Fruit fly (Drosophila melanogaster) whole organism, embryonic: ENCODE measurements around the gene Erk7.

Experiments
- Ada2b ChIP-seq: fragments of 200-800 bp; sonication (Bioruptor generic); IDR thresholded peaks from 2 replicates; pipeline ENCODE4 v1.3.6; 2022; ENCODE audit warnings: missing biosample characterization, missing genetic modification characterization
- Asciz ChIP-seq: fragments of 200-800 bp; sonication (Bioruptor generic); optimal IDR thresholded peaks from 2 replicates; lab custom pipeline; 2017; ENCODE audit warnings: missing biosample characterization, mild to moderate bottlenecking, missing genetic modification characterization, missing genetic modification reagents
- Atf3 ChIP-seq: fragments of 200-800 bp; sonication (Bioruptor generic); optimal IDR thresholded peaks from 3 replicates; lab custom pipeline; 2016; ENCODE audit warnings: missing biosample characterization, missing genetic modification characterization
- CG10209 ChIP-seq: fragments of 200-800 bp; sonication (Bioruptor generic); optimal IDR thresholded peaks from 3 replicates; lab custom pipeline; 2017; ENCODE audit warnings: missing biosample characterization, mild to moderate bottlenecking, missing genetic modification characterization, missing genetic modification reagents
- CG11560 ChIP-seq: fragments of 200-800 bp; sonication (Bioruptor generic); IDR thresholded peaks from 3 replicates; pipeline ENCODE4 v1.3.6; 2022; ENCODE audit warnings: missing biosample characterization, missing genetic modification characterization
- CG12104 ChIP-seq: fragments of 200-800 bp; sonication (Bioruptor generic); optimal IDR thresholded peaks from 3 replicates; lab custom pipeline; 2016; ENCODE audit warnings: missing biosample characterization, missing genetic modification characterization
- CG12391 ChIP-seq: fragments of 200-800 bp; sonication (Bioruptor generic); optimal IDR thresholded peaks from 3 replicates; lab custom pipeline; 2018; ENCODE audit warnings: missing biosample characterization, mild to moderate bottlenecking, missing genetic modification characterization, moderate library complexity
- CG14050 ChIP-seq: fragments of 200-800 bp; sonication (Bioruptor generic); IDR thresholded peaks from 3 replicates; pipeline ENCODE4 v1.3.6; 2022; ENCODE audit warnings: missing biosample characterization, missing genetic modification characterization
- CG14860 ChIP-seq: fragments of 200-800 bp; sonication (Bioruptor generic); IDR thresholded peaks from 3 replicates; pipeline ENCODE4 v1.3.6; 2022; ENCODE audit warnings: missing biosample characterization, missing genetic modification characterization; ENCODE audit not compliant: partially characterized antibody
- CG15514 ChIP-seq: fragments of 200-800 bp; sonication (Bioruptor generic); optimal IDR thresholded peaks from 3 replicates; lab custom pipeline; 2017; ENCODE audit warnings: missing biosample characterization, missing genetic modification characterization, mild to moderate bottlenecking, moderate library complexity, missing genetic modification reagents
- CG15696 ChIP-seq: fragments of 200-800 bp; sonication (Bioruptor generic); optimal IDR thresholded peaks from 2 replicates; lab custom pipeline; 2019; ENCODE audit warnings: missing biosample characterization, mild to moderate bottlenecking, missing genetic modification characterization, moderate library complexity
- CG2678 ChIP-seq: fragments of 200-800 bp; sonication (Bioruptor generic); optimal IDR thresholded peaks from 3 replicates; lab custom pipeline; 2019; ENCODE audit warnings: missing biosample characterization, mild to moderate bottlenecking, missing genetic modification characterization, moderate library complexity
- CG2712 ChIP-seq: fragments of 200-800 bp; optimal IDR thresholded peaks from 3 replicates; lab custom pipeline; 2019; ENCODE audit warnings: missing biosample characterization, mild to moderate bottlenecking, missing genetic modification characterization, moderate library complexity
- CG31441 ChIP-seq: fragments of 200-800 bp; sonication (Bioruptor generic); IDR thresholded peaks from 2 replicates; pipeline ENCODE4 v1.3.6; 2022; ENCODE audit warnings: missing biosample characterization, missing genetic modification characterization
- CG3163 ChIP-seq: fragments of 200-800 bp; sonication (Bioruptor generic); optimal IDR thresholded peaks from 3 replicates; lab custom pipeline; 2016; ENCODE audit warnings: missing biosample characterization, missing genetic modification characterization
- CG4424 ChIP-seq: fragments of 200-800 bp; sonication (Bioruptor generic); optimal IDR thresholded peaks from 3 replicates; lab custom pipeline; 2016; ENCODE audit warnings: missing biosample characterization, missing genetic modification characterization
- CG4820 ChIP-seq: fragments of 200-800 bp; sonication (Bioruptor generic); optimal IDR thresholded peaks from 3 replicates; lab custom pipeline; 2016; ENCODE audit warnings: missing biosample characterization, missing genetic modification characterization
- CG6272 ChIP-seq: fragments of 200-800 bp; sonication (Bioruptor generic); IDR thresholded peaks from 2 replicates; pipeline ENCODE4 v1.3.6; 2022; ENCODE audit warnings: missing biosample characterization, missing genetic modification characterization
- CoRest ChIP-seq: fragments of 200-800 bp; sonication (Bioruptor generic); optimal IDR thresholded peaks from 3 replicates; lab custom pipeline; 2018; ENCODE audit warnings: missing biosample characterization, mild to moderate bottlenecking, missing genetic modification characterization, moderate library complexity
- CrebB ChIP-seq: fragments of 200-800 bp; sonication (Bioruptor generic); optimal IDR thresholded peaks from 3 replicates; lab custom pipeline; 2018; ENCODE audit warnings: missing biosample characterization, mild to moderate bottlenecking, missing genetic modification characterization
- D ChIP-seq, 2 experiments: fragments of 200-800 bp in 1 of 2; fragments of >200 bp in 1 of 2; sonication (Bioruptor generic) in 1 of 2; optimal IDR thresholded peaks; 2 replicates in 1 of 2; 3 replicates in 1 of 2; lab custom pipeline; 2017; ENCODE audit warnings: mild to moderate bottlenecking in 1 of 2, missing biosample characterization in 1 of 2, missing genetic modification characterization in 1 of 2, missing genetic modification reagents in 1 of 2
- Deaf1 ChIP-seq: fragments of 200-800 bp; optimal IDR thresholded peaks from 3 replicates; lab custom pipeline; 2019; ENCODE audit warnings: missing biosample characterization, mild to moderate bottlenecking, missing genetic modification characterization, moderate library complexity
- E2f1 ChIP-seq: fragments of 200-800 bp; sonication (Bioruptor generic); IDR thresholded peaks from 2 replicates; pipeline ENCODE4 v1.3.6; 2022; ENCODE audit warnings: missing biosample characterization, missing genetic modification characterization
- ERR ChIP-seq: fragments of 200-800 bp; sonication (Bioruptor generic); optimal IDR thresholded peaks from 2 replicates; lab custom pipeline; 2016; ENCODE audit warnings: missing biosample characterization, missing genetic modification characterization
- Ets97D ChIP-seq: fragments of 200-800 bp; sonication (Bioruptor generic); optimal IDR thresholded peaks from 3 replicates; lab custom pipeline; 2016; ENCODE audit warnings: missing biosample characterization, missing genetic modification characterization
- Gsc ChIP-seq: fragments of 200-800 bp; sonication (Bioruptor generic); IDR thresholded peaks from 2 replicates; pipeline ENCODE4 v1.3.6; 2022; ENCODE audit warnings: missing biosample characterization, missing genetic modification characterization
- Gug ChIP-seq: fragments of 200-800 bp; sonication (Bioruptor generic); IDR thresholded peaks from 4 replicates; pipeline ENCODE4 v1.3.6; 2022; ENCODE audit warnings: missing biosample characterization, missing genetic modification characterization
- Hey ChIP-seq: fragments of 200-800 bp; sonication (Bioruptor generic); optimal IDR thresholded peaks from 3 replicates; lab custom pipeline; 2018; ENCODE audit warnings: missing biosample characterization, mild to moderate bottlenecking, missing genetic modification characterization
- HmgD ChIP-seq: fragments of 200-800 bp; sonication (Bioruptor generic); optimal IDR thresholded peaks from 3 replicates; lab custom pipeline; 2016; ENCODE audit warnings: missing biosample characterization, missing genetic modification characterization
- Mrtf ChIP-seq: fragments of 200-800 bp; sonication (Bioruptor generic); IDR thresholded peaks from 3 replicates; pipeline ENCODE4 v1.3.6; 2022; ENCODE audit warnings: missing biosample characterization, missing genetic modification characterization
- Oli ChIP-seq: fragments of 200-800 bp; sonication (Bioruptor generic); optimal IDR thresholded peaks from 2 replicates; lab custom pipeline; 2018; ENCODE audit warnings: missing biosample characterization, mild to moderate bottlenecking, missing genetic modification characterization, moderate library complexity
- PHDP ChIP-seq: fragments of 200-800 bp; sonication (Bioruptor generic); optimal IDR thresholded peaks from 3 replicates; lab custom pipeline; 2018; ENCODE audit warnings: missing biosample characterization, mild to moderate bottlenecking, missing genetic modification characterization, moderate library complexity
- amos ChIP-seq: fragments of 200-800 bp; sonication (Bioruptor generic); IDR thresholded peaks from 2 replicates; pipeline ENCODE4 v1.3.6; 2022; ENCODE audit warnings: missing biosample characterization, missing genetic modification characterization; ENCODE audit not compliant: partially characterized antibody
- ara ChIP-seq: fragments of 200-800 bp; sonication (Bioruptor generic); IDR thresholded peaks from 2 replicates; pipeline ENCODE4 v1.3.6; 2022; ENCODE audit warnings: missing biosample characterization, missing genetic modification characterization
- bowl ChIP-seq: fragments of 200-800 bp; sonication (Bioruptor generic); IDR thresholded peaks from 2 replicates; pipeline ENCODE4 v1.3.6; 2022; ENCODE audit warnings: missing biosample characterization, missing genetic modification characterization
- br ChIP-seq: fragments of >200 bp; optimal IDR thresholded peaks from 2 replicates; lab custom pipeline; 2017
- ci ChIP-seq: fragments of 200-800 bp; sonication (Bioruptor generic); IDR thresholded peaks from 3 replicates; pipeline ENCODE4 v1.3.6; 2022; ENCODE audit warnings: missing biosample characterization, missing genetic modification characterization
- dmrt99B ChIP-seq: fragments of 200-800 bp; sonication (Bioruptor generic); optimal IDR thresholded peaks from 2 replicates; lab custom pipeline; 2018; ENCODE audit warnings: missing biosample characterization, mild to moderate bottlenecking, missing genetic modification characterization, moderate library complexity
- h ChIP-seq: fragments of >200 bp; optimal IDR thresholded peaks from 2 replicates; lab custom pipeline; 2017
- ind ChIP-seq: fragments of 200-800 bp; sonication (Bioruptor generic); optimal IDR thresholded peaks from 3 replicates; lab custom pipeline; 2016; ENCODE audit warnings: missing biosample characterization, missing genetic modification characterization
- nau ChIP-seq: fragments of 200-800 bp; sonication (Bioruptor generic); optimal IDR thresholded peaks from 3 replicates; lab custom pipeline; 2017; ENCODE audit warnings: missing biosample characterization, mild to moderate bottlenecking, missing genetic modification characterization, missing genetic modification reagents
- otp ChIP-seq: fragments of 200-800 bp; sonication (Bioruptor generic); IDR thresholded peaks from 3 replicates; pipeline ENCODE4, ENCODE4 v1.3.6; 2022; ENCODE audit warnings: missing biosample characterization, missing genetic modification characterization
- pnt ChIP-seq: fragments of 200-800 bp; sonication (Bioruptor generic); optimal IDR thresholded peaks from 3 replicates; lab custom pipeline; 2016; ENCODE audit warnings: missing biosample characterization, missing genetic modification characterization
- ranshi ChIP-seq: fragments of 200-800 bp; sonication (Bioruptor generic); IDR thresholded peaks from 2 replicates; pipeline ENCODE4 v1.3.6; 2022; ENCODE audit warnings: missing biosample characterization, missing genetic modification characterization
- run ChIP-seq: fragments of 200-800 bp; sonication (Bioruptor generic); optimal IDR thresholded peaks from 3 replicates; lab custom pipeline; 2018; ENCODE audit warnings: missing biosample characterization, mild to moderate bottlenecking, missing genetic modification characterization
- sisA ChIP-seq: fragments of 200-800 bp; sonication (Bioruptor generic); IDR thresholded peaks from 2 replicates; pipeline ENCODE4 v1.3.6; 2022; ENCODE audit warnings: missing biosample characterization, missing genetic modification characterization
- slbo ChIP-seq: fragments of 200-800 bp; sonication (Bioruptor generic); IDR thresholded peaks from 2 replicates; pipeline ENCODE4 v1.3.6; 2022; ENCODE audit warnings: missing biosample characterization, missing genetic modification characterization
- tap ChIP-seq: fragments of 200-800 bp; optimal IDR thresholded peaks from 3 replicates; lab custom pipeline; 2019; ENCODE audit warnings: missing biosample characterization, mild to moderate bottlenecking, missing genetic modification characterization, moderate library complexity
- tna ChIP-seq: fragments of 200-800 bp; sonication (Bioruptor generic); IDR thresholded peaks from 2 replicates; pipeline ENCODE4 v1.3.6; 2022; ENCODE audit warnings: missing biosample characterization, missing genetic modification characterization; ENCODE audit not compliant: partially characterized antibody
- unpg ChIP-seq: fragments of 200-800 bp; sonication (Bioruptor generic); optimal IDR thresholded peaks from 3 replicates; lab custom pipeline; 2018; ENCODE audit warnings: missing biosample characterization, mild to moderate bottlenecking, missing genetic modification characterization, moderate library complexity
- wor ChIP-seq: fragments of 200-800 bp; sonication (Bioruptor generic); IDR thresholded peaks from 2 replicates; pipeline ENCODE4 v1.3.6; 2022; ENCODE audit warnings: missing biosample characterization, missing genetic modification characterization

Erk7 gene

DNA sequence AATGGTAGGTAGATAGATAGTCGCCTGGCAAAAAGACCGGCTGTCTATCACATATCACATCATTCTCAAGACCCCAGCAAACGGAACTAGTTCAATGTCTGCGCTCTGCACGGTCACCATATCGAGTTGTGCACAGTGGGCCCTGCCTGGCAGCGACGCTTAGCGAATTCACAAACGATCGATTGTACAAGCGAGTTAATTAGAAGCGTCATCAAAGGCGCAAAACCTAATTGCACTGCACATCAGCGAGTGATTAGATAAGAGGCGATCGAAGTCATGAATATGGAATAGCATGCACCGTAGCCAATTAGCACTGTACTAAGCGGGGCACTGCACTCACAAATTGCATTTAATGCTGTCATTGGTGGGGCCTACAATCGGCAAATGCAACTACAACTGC, 47.1 kb downstream of the Erk7 start (continued):
- TF ChIP-seq ranshi (GFP tag; lab: Robert Waterston, UW) (peak; percentile 29; the same call in 1 of the 2 replicates), amos (GFP tag; lab: Robert Waterston, UW) (no peak), ci (GFP tag; lab: Robert Waterston, UW) (peak; percentile 64; the same call in 1 of the 3 replicates), ERR (GFP tag; lab: Kevin White, UChicago) (no peak), CG3163 (GFP tag; lab: Kevin White, UChicago) (no peak), CG31441 (GFP tag; lab: Robert Waterston, UW) (peak; percentile 16; the same call in 1 of the 2 replicates), CoRest (tag; lab: Kevin White, UChicago) (no peak), slbo (no peak), CG14860 (GFP tag; lab: Robert Waterston, UW) (no peak), CG4424 (GFP tag; lab: Kevin White, UChicago) (peak; percentile 1), CG10209 (GFP tag; lab: Kevin White, UChicago) (no peak), CG2712 (peak; percentile 32), CG6272 (GFP tag; lab: Robert Waterston, UW) (0 out of 2 replicates have a peak, but pooled peaks have one; percentile 27), h (no peak), Ada2b (peak; percentile 26; the same call in 1 of the 2 replicates), tna (no peak), Mrtf (0 out of 3 replicates have a peak, but pooled peaks have one; percentile 23), otp (GFP tag; lab: Robert Waterston, UW) (0 out of 3 replicates have a peak, but pooled peaks have one; percentile 25), dmrt99B (tag; lab: Kevin White, UChicago) (peak; percentile 26), Gsc (GFP tag; lab: Robert Waterston, UW) (peak; percentile 49; the same call in 1 of the 2 replicates), ind (GFP tag; lab: Kevin White, UChicago) (no peak), CG15696 (no peak), E2f1 (GFP tag; lab: Robert Waterston, UW) (no peak), sisA (GFP tag; lab: Robert Waterston, UW) (0 out of 2 replicates have a peak, but pooled peaks have one; percentile 4), Deaf1 (no peak), D (optimal IDR thresholded peaks at IDR 0.05; lab: Kevin White, UChicago) (no peak), D (GFP tag; optimal IDR thresholded peaks at IDR 0.05; lab: Kevin White, UChicago) (no peak), run (tag; lab: Kevin White, UChicago) (no peak), wor (GFP tag; lab: Robert Waterston, UW) (0 out of 2 replicates have a peak, but pooled peaks have one; percentile 24), tap (tag; lab: Kevin White, UChicago) (no peak), CrebB (no peak), CG15514 (peak; percentile 90), Ets97D (GFP tag; lab: Kevin White, UChicago) (no peak), nau (GFP tag; lab: Kevin White, UChicago) (no peak), HmgD (GFP tag; lab: Kevin White, UChicago) (no peak), PHDP (no peak), CG12391 (tag; lab: Kevin White, UChicago) (peak; percentile 15), pnt (GFP tag; lab: Kevin White, UChicago) (peak; percentile 15), CG2678 (tag; lab: Kevin White, UChicago) (no peak), bowl (GFP tag; lab: Robert Waterston, UW) (no peak), unpg (peak; percentile 6), Gug (GFP tag; lab: Robert Waterston, UW) (peak; percentile 54; the same call in 2 of the 4 replicates), Asciz (GFP tag; lab: Kevin White, UChicago) (no peak), CG4820 (GFP tag; lab: Kevin White, UChicago) (peak; percentile 14), CG14050 (GFP tag; lab: Robert Waterston, UW) (no peak), Hey (tag; lab: Kevin White, UChicago) (no peak), Atf3 (GFP tag; lab: Kevin White, UChicago) (no peak), Oli (tag; lab: Kevin White, UChicago) (peak; percentile 14), br (lab: Kevin White, UChicago) (no peak), CG12104 (GFP tag; lab: Kevin White, UChicago) (no peak), ara (GFP tag; lab: Robert Waterston, UW) (peak; percentile 55; the same call in 1 of the 2 replicates), CG11560 (tag; lab: Robert Waterston, UW) (0 out of 3 replicates have a peak, but pooled peaks have one; percentile 37)
